Fruit fly (Drosophila melanogaster): ENCODE measurements around the gene CG33768.
"Not testable (repeated sequence)": the region's sequence is repeated elsewhere in the genome, so short reads cannot be mapped to it uniquely, and the experiment has no call there.

DNA sequence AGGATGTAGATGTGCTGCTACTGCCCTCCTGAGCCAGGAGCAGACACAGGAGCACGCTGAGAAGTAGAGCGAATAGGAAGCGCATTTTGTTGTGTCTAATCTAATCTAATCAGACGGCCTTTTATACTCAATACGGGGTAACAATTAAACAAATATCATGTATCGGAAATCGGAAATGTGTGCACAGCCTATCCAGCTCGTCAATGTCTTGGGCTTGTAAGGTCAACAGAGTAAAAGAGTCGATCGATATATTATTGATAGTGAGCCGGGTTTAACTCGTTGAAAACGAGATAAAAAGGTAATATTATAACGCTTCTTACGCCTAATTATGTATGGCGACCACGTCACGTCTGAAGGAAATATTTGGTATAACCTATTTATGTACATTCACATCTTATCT, 45.5 kb downstream of the CG33768 start, which contains the start of gene CG14454:
- not testable (repeated sequence) for TF ChIP-seq CG1621 (tag; optimal IDR thresholded peaks at IDR 0.05); Hr38 (GFP tag; optimal IDR thresholded peaks at IDR 0.05); CG6854 (GFP tag; optimal IDR thresholded peaks at IDR 0.05)

Data from whole organism, prepupa.